Fruit fly (Drosophila melanogaster) whole organism, embryonic: ENCODE data around the gene CG12507.

Source experiments
- Atf6 ChIP-seq: fragments of 200-800 bp; sonication (Bioruptor generic); IDR thresholded peaks from 2 replicates; pipeline ENCODE4 v1.3.6; 2022; ENCODE audit warnings: missing biosample characterization, missing genetic modification characterization
- CG11723 ChIP-seq: fragments of 200-800 bp; sonication (Bioruptor generic); optimal IDR thresholded peaks from 2 replicates; lab custom pipeline; 2017; ENCODE audit warnings: missing biosample characterization, mild to moderate bottlenecking, missing genetic modification characterization
- CG13123 ChIP-seq: fragments of 200-800 bp; sonication (Bioruptor generic); optimal IDR thresholded peaks from 2 replicates; lab custom pipeline; 2016; ENCODE audit warnings: missing biosample characterization, missing genetic modification characterization
- CG13424 ChIP-seq: fragments of 200-800 bp; sonication (Bioruptor generic); optimal IDR thresholded peaks from 2 replicates; lab custom pipeline; 2019; ENCODE audit warnings: missing biosample characterization, mild to moderate bottlenecking, missing genetic modification characterization, moderate library complexity
- CG14667 ChIP-seq: fragments of 200-800 bp; sonication (Bioruptor generic); IDR thresholded peaks from 2 replicates; pipeline ENCODE4 v1.3.6; 2022; ENCODE audit warnings: missing biosample characterization, missing genetic modification characterization
- CG15696 ChIP-seq: fragments of 200-800 bp; sonication (Bioruptor generic); optimal IDR thresholded peaks from 2 replicates; lab custom pipeline; 2019; ENCODE audit warnings: missing biosample characterization, mild to moderate bottlenecking, missing genetic modification characterization, moderate library complexity
- CG17802 ChIP-seq: fragments of 200-800 bp; sonication (Bioruptor generic); optimal IDR thresholded peaks from 2 replicates; lab custom pipeline; 2018; ENCODE audit warnings: missing biosample characterization, mild to moderate bottlenecking, missing genetic modification characterization, moderate library complexity
- CG17829 ChIP-seq: fragments of 200-800 bp; optimal IDR thresholded peaks from 2 replicates; lab custom pipeline; 2019; ENCODE audit warnings: missing biosample characterization, mild to moderate bottlenecking, missing genetic modification characterization, moderate library complexity
- CG1792 ChIP-seq: fragments of 200-800 bp; sonication (Bioruptor generic); optimal IDR thresholded peaks from 2 replicates; lab custom pipeline; 2016; ENCODE audit warnings: missing biosample characterization, missing genetic modification characterization
- CG2129 ChIP-seq: fragments of 200-800 bp; sonication (Bioruptor generic); IDR thresholded peaks from 2 replicates; pipeline ENCODE4 v1.3.6; 2022; ENCODE audit warnings: missing biosample characterization, missing genetic modification characterization; ENCODE audit not compliant: partially characterized antibody
- CG31224 ChIP-seq: fragments of 200-800 bp; sonication (Bioruptor generic); IDR thresholded peaks from 2 replicates; pipeline ENCODE4 v1.3.6; 2022; ENCODE audit warnings: missing biosample characterization, missing genetic modification characterization
- CG3163 ChIP-seq: fragments of 200-800 bp; sonication (Bioruptor generic); optimal IDR thresholded peaks from 3 replicates; lab custom pipeline; 2016; ENCODE audit warnings: missing biosample characterization, missing genetic modification characterization
- CG3281 ChIP-seq: fragments of 200-800 bp; sonication (Bioruptor generic); optimal IDR thresholded peaks from 3 replicates; lab custom pipeline; 2017; ENCODE audit warnings: missing biosample characterization, mild to moderate bottlenecking, missing genetic modification characterization
- CG3847 ChIP-seq: fragments of 200-800 bp; sonication (Bioruptor generic); IDR thresholded peaks from 2 replicates; pipeline ENCODE4 v1.3.6; 2022; ENCODE audit warnings: missing biosample characterization, missing genetic modification characterization
- CG43689 ChIP-seq: fragments of 200-800 bp; sonication (Bioruptor generic); IDR thresholded peaks from 2 replicates; pipeline ENCODE4 v1.3.6; 2022; ENCODE audit warnings: missing biosample characterization, missing genetic modification characterization
- CG4707 ChIP-seq: fragments of 200-800 bp; sonication (Bioruptor generic); optimal IDR thresholded peaks from 2 replicates; lab custom pipeline; 2018; ENCODE audit warnings: missing biosample characterization, mild to moderate bottlenecking, missing genetic modification characterization, moderate library complexity
- CG8944 ChIP-seq: fragments of 200-800 bp; sonication (Bioruptor generic); optimal IDR thresholded peaks from 3 replicates; lab custom pipeline; 2016; ENCODE audit warnings: missing biosample characterization, missing genetic modification characterization
- CTCF ChIP-seq: fragments of 200-800 bp; sonication (Bioruptor generic); optimal IDR thresholded peaks from 2 replicates; lab custom pipeline; 2017; ENCODE audit warnings: missing biosample characterization, mild to moderate bottlenecking, missing genetic modification characterization, moderate library complexity
- Ets65A ChIP-seq: fragments of 200-800 bp; sonication (Bioruptor generic); peaks from one replicate; lab custom pipeline; 2016; ENCODE audit warnings: missing biosample characterization, missing genetic modification characterization
- Ets97D ChIP-seq: fragments of 200-800 bp; sonication (Bioruptor generic); optimal IDR thresholded peaks from 3 replicates; lab custom pipeline; 2016; ENCODE audit warnings: missing biosample characterization, missing genetic modification characterization
- Gsc ChIP-seq: fragments of 200-800 bp; sonication (Bioruptor generic); IDR thresholded peaks from 2 replicates; pipeline ENCODE4 v1.3.6; 2022; ENCODE audit warnings: missing biosample characterization, missing genetic modification characterization
- Hr3 ChIP-seq: fragments of 200-800 bp; sonication (Bioruptor generic); optimal IDR thresholded peaks from 3 replicates; lab custom pipeline; 2016; ENCODE audit warnings: missing biosample characterization, missing genetic modification characterization
- Meics ChIP-seq: fragments of 200-800 bp; sonication (Bioruptor generic); optimal IDR thresholded peaks from 2 replicates; lab custom pipeline; 2017; ENCODE audit warnings: missing biosample characterization, mild to moderate bottlenecking, missing genetic modification characterization
- Nf-YB ChIP-seq: fragments of 200-800 bp; sonication (Bioruptor generic); optimal IDR thresholded peaks from 3 replicates; lab custom pipeline; 2019; ENCODE audit warnings: missing biosample characterization, mild to moderate bottlenecking, missing genetic modification characterization, moderate library complexity
- Pdp1 ChIP-seq, 2 experiments: fragments of 200-800 bp; sonication (Bioruptor generic); optimal IDR thresholded peaks; 3 replicates each; lab custom pipeline; 2016; ENCODE audit warnings: missing biosample characterization in 2 of 2, missing genetic modification characterization in 2 of 2, mild to moderate bottlenecking in 1 of 2, moderate library complexity in 1 of 2
- Ravus ChIP-seq: fragments of 200-800 bp; sonication (Bioruptor generic); IDR thresholded peaks from 2 replicates; pipeline ENCODE4 v1.3.6; 2022; ENCODE audit warnings: missing biosample characterization, missing genetic modification characterization
- Rfx ChIP-seq: fragments of 200-800 bp; sonication (Bioruptor generic); IDR thresholded peaks from 2 replicates; pipeline ENCODE4 v1.3.6; 2022; ENCODE audit warnings: missing biosample characterization, missing genetic modification characterization
- Xbp1 ChIP-seq: fragments of 200-800 bp; sonication (Bioruptor generic); optimal IDR thresholded peaks from 3 replicates; lab custom pipeline; 2016; ENCODE audit warnings: missing biosample characterization, mild to moderate bottlenecking, missing genetic modification characterization
- Xrp1 ChIP-seq: fragments of 200-800 bp; sonication (Bioruptor generic); IDR thresholded peaks from 2 replicates; pipeline ENCODE4 v1.3.6; 2022; ENCODE audit warnings: missing biosample characterization, missing genetic modification characterization
- amos ChIP-seq: fragments of 200-800 bp; sonication (Bioruptor generic); IDR thresholded peaks from 2 replicates; pipeline ENCODE4 v1.3.6; 2022; ENCODE audit warnings: missing biosample characterization, missing genetic modification characterization; ENCODE audit not compliant: partially characterized antibody
- bcd ChIP-seq: fragments of 200-800 bp; sonication (Bioruptor generic); optimal IDR thresholded peaks from 2 replicates; lab custom pipeline; 2017; ENCODE audit warnings: missing biosample characterization, mild to moderate bottlenecking, missing genetic modification characterization
- bowl ChIP-seq: fragments of 200-800 bp; sonication (Bioruptor generic); IDR thresholded peaks from 2 replicates; pipeline ENCODE4 v1.3.6; 2022; ENCODE audit warnings: missing biosample characterization, missing genetic modification characterization
- bsh ChIP-seq, 2 experiments: fragments of 200-800 bp; sonication (Bioruptor generic); optimal IDR thresholded peaks; 2 replicates each; lab custom pipeline; 2017 to 2018; ENCODE audit warnings: mild to moderate bottlenecking in 2 of 2, missing biosample characterization in 2 of 2, missing genetic modification characterization in 2 of 2, moderate library complexity in 1 of 2
- en ChIP-seq: fragments of 200-800 bp; sonication (Bioruptor generic); optimal IDR thresholded peaks from 2 replicates; lab custom pipeline; 2016; ENCODE audit warnings: missing biosample characterization, missing genetic modification characterization
- eyg ChIP-seq: fragments of 200-800 bp; sonication (Bioruptor generic); optimal IDR thresholded peaks from 3 replicates; lab custom pipeline; 2016; ENCODE audit warnings: missing biosample characterization, missing genetic modification characterization
- gfzf ChIP-seq: fragments of 200-800 bp; sonication (Bioruptor generic); optimal IDR thresholded peaks from 2 replicates; lab custom pipeline; 2016; ENCODE audit warnings: missing biosample characterization, mild to moderate bottlenecking, missing genetic modification characterization, moderate library complexity
- jigr1 ChIP-seq: fragments of 200-800 bp; sonication (Bioruptor generic); IDR thresholded peaks from 3 replicates; pipeline ENCODE4 v1.3.6; 2022; ENCODE audit warnings: missing biosample characterization, missing genetic modification characterization
- klu ChIP-seq: fragments of 200-800 bp; sonication (Bioruptor generic); IDR thresholded peaks from 2 replicates; pipeline ENCODE4 v1.3.6; 2022; ENCODE audit warnings: missing biosample characterization, missing genetic modification characterization
- lola ChIP-seq, 3 experiments: fragments of >200 bp in 2 of 3; fragments of 200-800 bp in 1 of 3; sonication (Bioruptor generic) in 1 of 3; optimal IDR thresholded peaks; 2 replicates each; lab custom pipeline; 2017 to 2019; ENCODE audit warnings: missing biosample characterization in 3 of 3, missing genetic modification characterization in 3 of 3, mild to moderate bottlenecking in 1 of 3, moderate library complexity in 1 of 3
- mam ChIP-seq: fragments of 200-800 bp; sonication (Bioruptor generic); optimal IDR thresholded peaks from 3 replicates; lab custom pipeline; 2016; ENCODE audit warnings: missing biosample characterization, missing genetic modification characterization
- nau ChIP-seq: fragments of 200-800 bp; sonication (Bioruptor generic); optimal IDR thresholded peaks from 3 replicates; lab custom pipeline; 2017; ENCODE audit warnings: missing biosample characterization, mild to moderate bottlenecking, missing genetic modification characterization, missing genetic modification reagents
- otp ChIP-seq: fragments of 200-800 bp; sonication (Bioruptor generic); IDR thresholded peaks from 3 replicates; pipeline ENCODE4, ENCODE4 v1.3.6; 2022; ENCODE audit warnings: missing biosample characterization, missing genetic modification characterization
- pb ChIP-seq: fragments of 200-800 bp; sonication (Bioruptor generic); optimal IDR thresholded peaks from 3 replicates; lab custom pipeline; 2016; ENCODE audit warnings: missing biosample characterization, missing genetic modification characterization
- peb ChIP-seq: fragments of 200-800 bp; sonication (Bioruptor generic); IDR thresholded peaks from 2 replicates; pipeline ENCODE4 v1.3.6; 2022; ENCODE audit warnings: missing biosample characterization, missing genetic modification characterization
- pfk ChIP-seq: fragments of 200-800 bp; sonication (Bioruptor generic); optimal IDR thresholded peaks from 2 replicates; lab custom pipeline; 2018; ENCODE audit warnings: missing biosample characterization, mild to moderate bottlenecking, missing genetic modification characterization, moderate library complexity
- repo ChIP-seq: fragments of 200-800 bp; sonication (Bioruptor generic); optimal IDR thresholded peaks from 2 replicates; lab custom pipeline; 2016; ENCODE audit warnings: missing biosample characterization, missing genetic modification characterization
- salm ChIP-seq: fragments of 200-800 bp; sonication (Bioruptor generic); optimal IDR thresholded peaks from 2 replicates; lab custom pipeline; 2018; ENCODE audit warnings: missing biosample characterization, mild to moderate bottlenecking, missing genetic modification characterization
- sisA ChIP-seq: fragments of 200-800 bp; sonication (Bioruptor generic); IDR thresholded peaks from 2 replicates; pipeline ENCODE4 v1.3.6; 2022; ENCODE audit warnings: missing biosample characterization, missing genetic modification characterization
- tio ChIP-seq: fragments of 200-800 bp; sonication (Bioruptor generic); optimal IDR thresholded peaks from 2 replicates; lab custom pipeline; 2017; ENCODE audit warnings: missing biosample characterization, missing genetic modification characterization, inconsistent platforms
- ttk ChIP-seq: fragments of 200-800 bp; sonication (Bioruptor generic); IDR thresholded peaks from 2 replicates; pipeline ENCODE4 v2.1.2; 2022; ENCODE audit warnings: missing biosample characterization, missing genetic modification characterization
- zfh1 ChIP-seq: fragments of 200-800 bp; sonication (Bioruptor generic); IDR thresholded peaks from 3 replicates; pipeline ENCODE4 v1.3.6; 2022; ENCODE audit warnings: missing biosample characterization, missing genetic modification characterization

Gene CG12507

dm6 chrX:16279340-16279941 lies 13.1 kb upstream of the CG12507 start (continued):
- TF ChIP-seq amos (peak; percentile 54), CTCF (GFP tag; lab: Kevin White, UChicago) (peak; percentile 48), bowl (GFP tag; lab: Robert Waterston, UW) (0 out of 2 replicates have a peak, but pooled peaks have one; percentile 51), CG8944 (peak; percentile 86), CG15696 (tag; lab: Kevin White, UChicago) (peak; percentile 59), CG43689 (GFP tag; lab: Robert Waterston, UW) (peak; percentile 70), CG1792 (GFP tag; lab: Kevin White, UChicago) (peak; percentile 71), CG4707 (GFP tag; lab: Kevin White, UChicago) (peak; percentile 37), salm (tag; lab: Kevin White, UChicago) (peak; percentile 50), jigr1 (peak; percentile 79; the same call in 2 of the 3 replicates), gfzf (GFP tag; lab: Kevin White, UChicago) (no peak), pb (GFP tag; lab: Kevin White, UChicago) (peak; percentile 65), CG11723 (peak; percentile 40), CG31224 (GFP tag; lab: Robert Waterston, UW) (peak; percentile 60), Ets97D (peak; percentile 40), CG13424 (peak; percentile 75), en (GFP tag; lab: Kevin White, UChicago) (peak; percentile 67), CG3163 (GFP tag; lab: Kevin White, UChicago) (no peak), CG3281 (GFP tag; lab: Kevin White, UChicago) (peak; percentile 67), eyg (GFP tag; lab: Kevin White, UChicago) (peak; percentile 63), otp (GFP tag; lab: Robert Waterston, UW) (peak; percentile 85), Xrp1 (peak; percentile 89), Pdp1 (GFP tag; optimal IDR thresholded peaks at IDR 0.05; lab: Kevin White, UChicago) (peak; percentile 74 to 94), klu (GFP tag; lab: Robert Waterston, UW) (peak; percentile 76), bcd (peak; percentile 80), nau (GFP tag; lab: Kevin White, UChicago) (peak; percentile 59), ttk (GFP tag; lab: Robert Waterston, UW) (peak; percentile 90), peb (peak; percentile 88), Hr3 (peak; percentile 85), mam (GFP tag; lab: Kevin White, UChicago) (peak; percentile 96), Gsc (GFP tag; lab: Robert Waterston, UW) (no peak; the same call in 1 of the 2 replicates), lola (GFP tag; optimal IDR thresholded peaks at IDR 0.05; lab: Kevin White, UChicago) (peak in 1 of 3 experiments; percentile 47), pfk (GFP tag; lab: Kevin White, UChicago) (no peak), CG3847 (GFP tag; lab: Robert Waterston, UW) (peak; percentile 80), bsh (GFP tag; optimal IDR thresholded peaks at IDR 0.05; lab: Kevin White, UChicago) (peak; percentile 50 to 76), tio (GFP tag; lab: Kevin White, UChicago) (peak; percentile 71), CG17802 (tag; lab: Kevin White, UChicago) (peak; percentile 53), CG14667 (GFP tag; lab: Robert Waterston, UW) (peak; percentile 90), Atf6 (GFP tag; lab: Robert Waterston, UW) (peak; percentile 80), CG17829 (tag; lab: Kevin White, UChicago) (peak; percentile 59), Ravus (GFP tag; lab: Robert Waterston, UW) (peak; percentile 66), Rfx (GFP tag; lab: Robert Waterston, UW) (peak; percentile 94), CG2129 (GFP tag; lab: Robert Waterston, UW) (no peak), sisA (GFP tag; lab: Robert Waterston, UW) (peak; percentile 94), Nf-YB (GFP tag; lab: Kevin White, UChicago) (peak; percentile 5), repo (GFP tag; lab: Kevin White, UChicago) (peak; percentile 22), CG13123 (GFP tag; lab: Kevin White, UChicago) (peak; percentile 56), zfh1 (GFP tag; lab: Robert Waterston, UW) (peak; percentile 93), Ets65A (GFP tag; lab: Kevin White, UChicago) (peak; percentile 98), Xbp1 (GFP tag; lab: Kevin White, UChicago) (peak; percentile 83), Meics (peak; percentile 76)
